Worm (Caenorhabditis elegans): ENCODE data around the gene glt-5.

- TF ChIP-seq sox-4 (tag; optimal IDR thresholded peaks at IDR 0.05) (no peak), ama-1 (optimal IDR thresholded peaks at IDR 0.05) (no peak), ceh-19 (GFP tag; optimal IDR thresholded peaks at IDR 0.05) (no peak), C38D4.7 (GFP tag; optimal IDR thresholded peaks at IDR 0.05) (no peak), pag-3 (tag; optimal IDR thresholded peaks at IDR 0.05; ENCODE audit: borderline replicate concordance) (no peak), syd-9 (tag; optimal IDR thresholded peaks at IDR 0.05) (no peak), unc-55 (GFP tag; optimal IDR thresholded peaks at IDR 0.05) (no peak), pha-4 (tag; optimal IDR thresholded peaks at IDR 0.05) (no peak), zip-5 (tag; optimal IDR thresholded peaks at IDR 0.05) (no peak), mec-3 (tag; optimal IDR thresholded peaks at IDR 0.05; ENCODE audit: borderline replicate concordance) (no peak), fkh-6 (tag; optimal IDR thresholded peaks at IDR 0.05) (no peak)
Measured at ce11 chrII:9667382-9667781, 41.3 kb downstream of the glt-5 start, which contains the start of gene ZK1320.11.
